Worm (Caenorhabditis elegans) whole organism, midembryonic: ENCODE data around the gene K10C2.12.

Experiments used
- T22C8.4 ChIP-seq: fragments of 200-800 bp; sonication (Bioruptor generic); IDR thresholded peaks from 2 replicates; pipeline ENCODE4 v1.3.6; 2022; ENCODE audit warnings: missing genetic modification characterization, missing compliant biosample characterization
- cog-1 ChIP-seq: sonication (generic microtip); optimal IDR thresholded peaks from 2 replicates; lab custom pipeline; 2016; ENCODE audit warnings: missing genetic modification characterization, missing compliant biosample characterization
- flt-1 ChIP-seq: fragments of 200-800 bp; sonication (Bioruptor generic); IDR thresholded peaks from 2 replicates; pipeline ENCODE4 v1.3.6; 2022; ENCODE audit warnings: missing genetic modification characterization, missing compliant biosample characterization
- klf-2 ChIP-seq: fragments of 200-800 bp; sonication (Bioruptor generic); conservative IDR thresholded peaks from 2 replicates; pipeline ENCODE4 v1.3.6; 2022; ENCODE audit warnings: missing genetic modification reagents, missing genetic modification characterization, missing compliant biosample characterization
- med-1 ChIP-seq: sonication (generic microtip); optimal IDR thresholded peaks from 2 replicates; lab custom pipeline; 2017; ENCODE audit warnings: missing genetic modification characterization, mild to moderate bottlenecking, missing compliant biosample characterization, antibody characterized with exemption, missing genetic modification reagents; ENCODE audit not compliant: insufficient read depth
- ref-1 ChIP-seq: fragments of 200-800 bp; sonication (Bioruptor generic); conservative IDR thresholded peaks from 2 replicates; pipeline ENCODE4 v1.3.6; 2022; ENCODE audit warnings: missing genetic modification reagents, missing genetic modification characterization, missing compliant biosample characterization
- tab-1 ChIP-seq: fragments of 200-800 bp; sonication (Bioruptor generic); IDR thresholded peaks from 2 replicates; pipeline ENCODE4 v1.3.6; 2022; ENCODE audit warnings: missing genetic modification characterization, missing compliant biosample characterization
- ztf-23 ChIP-seq: fragments of 200-800 bp; sonication (Bioruptor generic); IDR thresholded peaks from 2 replicates; pipeline ENCODE4 v1.3.6; 2022; ENCODE audit warnings: missing genetic modification reagents, missing genetic modification characterization, missing compliant biosample characterization
- ztf-29 ChIP-seq: fragments of 200-800 bp; sonication (Bioruptor generic); IDR thresholded peaks from 2 replicates; pipeline ENCODE4 v1.3.6; 2022; ENCODE audit warnings: missing genetic modification reagents, missing genetic modification characterization, missing compliant biosample characterization

The K10C2.12 gene

ce11 chrX:6420681-6421080 is at the start of gene K10C2.12:
K10C2.12 (minus strand) TSS chrX:6420781.
- TF ChIP-seq tab-1 = no peak
- no peak for TF ChIP-seq flt-1 (GFP tag; lab: Robert Waterston, UW)
- no peak for TF ChIP-seq ref-1 (GFP tag; lab: Robert Waterston, UW)
- no peak for TF ChIP-seq ztf-29 (GFP tag; lab: Robert Waterston, UW)
- no peak for TF ChIP-seq med-1 (GFP tag; lab: Kevin White, UChicago)
- TF ChIP-seq ztf-23 (GFP tag; lab: Robert Waterston, UW) = no peak

- TF ChIP-seq tab-1 (no peak), cog-1 (no peak), klf-2 (GFP tag; lab: Robert Waterston, UW) (no peak), ref-1 (GFP tag; lab: Robert Waterston, UW) (no peak), flt-1 (GFP tag; lab: Robert Waterston, UW) (no peak), T22C8.4 (GFP tag; lab: Robert Waterston, UW) (no peak), ztf-23 (GFP tag; lab: Robert Waterston, UW) (no peak), ztf-29 (GFP tag; lab: Robert Waterston, UW) (no peak), med-1 (GFP tag; lab: Kevin White, UChicago) (no peak)
Measured at ce11 chrX:6468499-6468898, 47.9 kb upstream of the K10C2.12 start, which contains the start of gene C15B12.9. C15B12.9 (plus strand) TSS chrX:6468799.

ce11 chrX:6467462-6467861 is 46.9 kb upstream of the K10C2.12 start, which contains the start of gene C15B12.3:
C15B12.3 (minus strand) TSS chrX:6467562.
- TF ChIP-seq ref-1 (GFP tag; lab: Robert Waterston, UW) = no peak
- TF ChIP-seq cog-1 = no peak
- no peak for TF ChIP-seq flt-1 (GFP tag; lab: Robert Waterston, UW)
- TF ChIP-seq ztf-29 (GFP tag; lab: Robert Waterston, UW) = no peak
- TF ChIP-seq ztf-23 (GFP tag; lab: Robert Waterston, UW) = no peak
- no peak for TF ChIP-seq T22C8.4 (GFP tag; lab: Robert Waterston, UW)
- no peak for TF ChIP-seq klf-2 (GFP tag; lab: Robert Waterston, UW)

ce11 chrX:6462995-6463462 is 42.4 kb upstream of the K10C2.12 start, which contains the start of gene C15B12.2:
C15B12.2 (plus strand) TSS chrX:6463412.
- TF ChIP-seq ztf-29 (GFP tag; lab: Robert Waterston, UW) (no peak), ztf-23 (GFP tag; lab: Robert Waterston, UW) (no peak), ref-1 (GFP tag; lab: Robert Waterston, UW) (no peak), tab-1 (no peak), klf-2 (GFP tag; lab: Robert Waterston, UW) (no peak), T22C8.4 (GFP tag; lab: Robert Waterston, UW) (no peak), cog-1 (no peak), flt-1 (GFP tag; lab: Robert Waterston, UW) (no peak), med-1 (GFP tag; lab: Kevin White, UChicago) (no peak)

- TF ChIP-seq cog-1 = no peak
- no peak for TF ChIP-seq ztf-29 (GFP tag; lab: Robert Waterston, UW)
- TF ChIP-seq klf-2 (GFP tag; lab: Robert Waterston, UW) = no peak
- no peak for TF ChIP-seq flt-1 (GFP tag; lab: Robert Waterston, UW)
- no peak for TF ChIP-seq ref-1 (GFP tag; lab: Robert Waterston, UW)
- TF ChIP-seq tab-1 = no peak
- no peak for TF ChIP-seq T22C8.4 (GFP tag; lab: Robert Waterston, UW)
Measured at ce11 chrX:6462479-6462878, 41.9 kb upstream of the K10C2.12 start.

- no peak for TF ChIP-seq flt-1 (GFP tag; lab: Robert Waterston, UW)
- TF ChIP-seq ref-1 (GFP tag; lab: Robert Waterston, UW) = no peak
- TF ChIP-seq med-1 (GFP tag; lab: Kevin White, UChicago) = no peak
- no peak for TF ChIP-seq ztf-29 (GFP tag; lab: Robert Waterston, UW)
- no peak for TF ChIP-seq ztf-23 (GFP tag; lab: Robert Waterston, UW)
- no peak for TF ChIP-seq cog-1
- no peak for TF ChIP-seq tab-1
- TF ChIP-seq klf-2 (GFP tag; lab: Robert Waterston, UW) = no peak
- TF ChIP-seq T22C8.4 (GFP tag; lab: Robert Waterston, UW) = no peak
Measured at ce11 chrX:6461729-6462128, 41.1 kb upstream of the K10C2.12 start, which contains the start of gene K04E7.1. K04E7.1 (plus strand) TSS chrX:6462029.

- no peak for TF ChIP-seq ref-1 (GFP tag; lab: Robert Waterston, UW)
- TF ChIP-seq med-1 (GFP tag; lab: Kevin White, UChicago) = no peak
- TF ChIP-seq T22C8.4 (GFP tag; lab: Robert Waterston, UW) = no peak
- TF ChIP-seq ztf-23 (GFP tag; lab: Robert Waterston, UW) = no peak
- TF ChIP-seq flt-1 (GFP tag; lab: Robert Waterston, UW) = no peak
Measured at ce11 chrX:6460123-6460522, 39.5 kb upstream of the K10C2.12 start.

- no peak for TF ChIP-seq klf-2 (GFP tag; lab: Robert Waterston, UW)
- TF ChIP-seq cog-1 = no peak
- TF ChIP-seq ztf-29 (GFP tag; lab: Robert Waterston, UW) = no peak
- no peak for TF ChIP-seq flt-1 (GFP tag; lab: Robert Waterston, UW)
- no peak for TF ChIP-seq tab-1
- TF ChIP-seq med-1 (GFP tag; lab: Kevin White, UChicago) = no peak
- TF ChIP-seq ztf-23 (GFP tag; lab: Robert Waterston, UW) = no peak
- TF ChIP-seq ref-1 (GFP tag; lab: Robert Waterston, UW) = no peak
- no peak for TF ChIP-seq T22C8.4 (GFP tag; lab: Robert Waterston, UW)
Measured at ce11 chrX:6458467-6458866, 37.9 kb upstream of the K10C2.12 start.

ce11 chrX:6458001-6458400 is 37.4 kb upstream of the K10C2.12 start:
- TF ChIP-seq flt-1 (GFP tag; lab: Robert Waterston, UW) (no peak), cog-1 (no peak), tab-1 (no peak), med-1 (GFP tag; lab: Kevin White, UChicago) (no peak), ref-1 (GFP tag; lab: Robert Waterston, UW) (no peak), klf-2 (GFP tag; lab: Robert Waterston, UW) (no peak), T22C8.4 (GFP tag; lab: Robert Waterston, UW) (no peak), ztf-23 (GFP tag; lab: Robert Waterston, UW) (no peak)
